Fruit fly (Drosophila melanogaster) whole organism, embryonic: ENCODE measurements around the gene ec.
A peak's percentile ranks its signal among the peaks of the same experiment; 100 is the strongest.

Experiments
- Ada2b ChIP-seq: fragments of 200-800 bp; sonication (Bioruptor generic); IDR thresholded peaks from 2 replicates; pipeline ENCODE4 v1.3.6; 2022; ENCODE audit warnings: missing biosample characterization, missing genetic modification characterization
- Atf-2 ChIP-seq: fragments of 200-800 bp; sonication (Bioruptor generic); optimal IDR thresholded peaks from 2 replicates; lab custom pipeline; 2016; ENCODE audit warnings: missing biosample characterization, missing genetic modification characterization
- CG10321 ChIP-seq: fragments of 200-800 bp; sonication (Bioruptor generic); IDR thresholded peaks from 2 replicates; pipeline ENCODE4 v1.3.6; 2022; ENCODE audit warnings: missing biosample characterization, missing genetic modification characterization
- CG10431 ChIP-seq: fragments of 200-800 bp; sonication (Bioruptor generic); optimal IDR thresholded peaks from 3 replicates; lab custom pipeline; 2018; ENCODE audit warnings: missing biosample characterization, mild to moderate bottlenecking, missing genetic modification characterization
- CG11504 ChIP-seq: fragments of 200-800 bp; sonication (Bioruptor generic); optimal IDR thresholded peaks from 3 replicates; lab custom pipeline; 2019; ENCODE audit warnings: missing biosample characterization, mild to moderate bottlenecking, missing genetic modification characterization, moderate library complexity
- CG12104 ChIP-seq: fragments of 200-800 bp; sonication (Bioruptor generic); optimal IDR thresholded peaks from 3 replicates; lab custom pipeline; 2016; ENCODE audit warnings: missing biosample characterization, missing genetic modification characterization
- CG12155 ChIP-seq: fragments of 200-800 bp; sonication (Bioruptor generic); optimal IDR thresholded peaks from 3 replicates; lab custom pipeline; 2016; ENCODE audit warnings: missing biosample characterization, missing genetic modification characterization
- CG12942 ChIP-seq: fragments of 200-800 bp; sonication (Bioruptor generic); optimal IDR thresholded peaks from 3 replicates; lab custom pipeline; 2016; ENCODE audit warnings: missing biosample characterization, missing genetic modification characterization
- CG15269 ChIP-seq: fragments of 200-800 bp; sonication (Bioruptor generic); optimal IDR thresholded peaks from 2 replicates; lab custom pipeline; 2018; ENCODE audit warnings: missing biosample characterization, mild to moderate bottlenecking, missing genetic modification characterization, moderate library complexity
- CG16863 ChIP-seq: fragments of 200-800 bp; sonication (Bioruptor generic); optimal IDR thresholded peaks from 3 replicates; lab custom pipeline; 2016; ENCODE audit warnings: missing biosample characterization, missing genetic modification characterization
- CG18262 ChIP-seq: fragments of 200-800 bp; optimal IDR thresholded peaks from 3 replicates; lab custom pipeline; 2019; ENCODE audit warnings: missing biosample characterization, mild to moderate bottlenecking, missing genetic modification characterization, moderate library complexity
- CG30403 ChIP-seq: fragments of 200-800 bp; sonication (Bioruptor generic); optimal IDR thresholded peaks from 3 replicates; lab custom pipeline; 2016; ENCODE audit warnings: missing biosample characterization, missing genetic modification characterization
- CG32772 ChIP-seq: fragments of 200-800 bp; sonication (Bioruptor generic); IDR thresholded peaks from 2 replicates; pipeline ENCODE4 v1.3.6; 2022; ENCODE audit warnings: missing biosample characterization, missing genetic modification characterization
- CG3726 ChIP-seq: fragments of 200-800 bp; sonication (Bioruptor generic); IDR thresholded peaks from 3 replicates; pipeline ENCODE4, ENCODE4 v1.3.6; 2022; ENCODE audit warnings: missing biosample characterization, missing genetic modification characterization
- CG5245 ChIP-seq: fragments of 200-800 bp; sonication (Bioruptor generic); optimal IDR thresholded peaks from 3 replicates; lab custom pipeline; 2016; ENCODE audit warnings: missing biosample characterization, missing genetic modification characterization
- CG7786 ChIP-seq: fragments of 200-800 bp; sonication (Bioruptor generic); optimal IDR thresholded peaks from 2 replicates; lab custom pipeline; 2016; ENCODE audit warnings: missing biosample characterization, missing genetic modification characterization
- CG7839 ChIP-seq: fragments of 200-800 bp; sonication (Bioruptor generic); optimal IDR thresholded peaks from 3 replicates; lab custom pipeline; 2018; ENCODE audit warnings: missing biosample characterization, mild to moderate bottlenecking, missing genetic modification characterization, moderate library complexity
- CG7987 ChIP-seq: fragments of 200-800 bp; sonication (Bioruptor generic); optimal IDR thresholded peaks from 2 replicates; lab custom pipeline; 2018; ENCODE audit warnings: missing biosample characterization, mild to moderate bottlenecking, missing genetic modification characterization, moderate library complexity
- CG9437 ChIP-seq: fragments of 200-800 bp; sonication (Bioruptor generic); optimal IDR thresholded peaks from 2 replicates; lab custom pipeline; 2018; ENCODE audit warnings: missing biosample characterization, mild to moderate bottlenecking, missing genetic modification characterization
- CG9797 ChIP-seq: fragments of 200-800 bp; sonication (Bioruptor generic); optimal IDR thresholded peaks from 3 replicates; lab custom pipeline; 2018; ENCODE audit warnings: missing biosample characterization, mild to moderate bottlenecking, missing genetic modification characterization
- CHES-1-like ChIP-seq: fragments of 200-800 bp; sonication (Bioruptor generic); optimal IDR thresholded peaks from 2 replicates; lab custom pipeline; 2016; ENCODE audit warnings: missing biosample characterization, missing genetic modification characterization
- Camta ChIP-seq: fragments of 200-800 bp; sonication (Bioruptor generic); optimal IDR thresholded peaks from 2 replicates; lab custom pipeline; 2016; ENCODE audit warnings: missing biosample characterization, missing genetic modification characterization
- CrebB ChIP-seq: fragments of 200-800 bp; sonication (Bioruptor generic); optimal IDR thresholded peaks from 3 replicates; lab custom pipeline; 2018; ENCODE audit warnings: missing biosample characterization, mild to moderate bottlenecking, missing genetic modification characterization
- Deaf1 ChIP-seq: fragments of 200-800 bp; optimal IDR thresholded peaks from 3 replicates; lab custom pipeline; 2019; ENCODE audit warnings: missing biosample characterization, mild to moderate bottlenecking, missing genetic modification characterization, moderate library complexity
- E2f2 ChIP-seq: fragments of 200-800 bp; sonication (Bioruptor generic); IDR thresholded peaks from 2 replicates; pipeline ENCODE4 v1.3.6; 2022; ENCODE audit warnings: missing biosample characterization, missing genetic modification characterization
- Lim3 ChIP-seq: fragments of 200-800 bp; sonication (Bioruptor generic); IDR thresholded peaks from 2 replicates; pipeline ENCODE4 v1.3.6; 2022; ENCODE audit warnings: missing biosample characterization, missing genetic modification characterization
- MTF-1 ChIP-seq: fragments of 200-800 bp; sonication (Bioruptor generic); optimal IDR thresholded peaks from 2 replicates; lab custom pipeline; 2018; ENCODE audit warnings: missing biosample characterization, mild to moderate bottlenecking, missing genetic modification characterization, borderline replicate concordance
- Mad ChIP-seq: fragments of 200-800 bp; sonication (Bioruptor generic); optimal IDR thresholded peaks from 2 replicates; lab custom pipeline; 2016; ENCODE audit warnings: missing biosample characterization, missing genetic modification characterization
- Nf-YA ChIP-seq: fragments of 200-800 bp; sonication (Bioruptor generic); IDR thresholded peaks from 2 replicates; pipeline ENCODE4 v1.3.6; 2022; ENCODE audit warnings: missing biosample characterization, missing genetic modification characterization
- Sox100B ChIP-seq: fragments of 200-800 bp; sonication (Bioruptor generic); optimal IDR thresholded peaks from 3 replicates; lab custom pipeline; 2018; ENCODE audit warnings: missing biosample characterization, mild to moderate bottlenecking, missing genetic modification characterization
- Sry-δ ChIP-seq: fragments of 200-800 bp; sonication (Bioruptor generic); optimal IDR thresholded peaks from 2 replicates; lab custom pipeline; 2016; ENCODE audit warnings: missing biosample characterization, missing genetic modification characterization
- Trl ChIP-seq, 3 experiments: fragments of >200 bp in 2 of 3; fragments of 200-800 bp in 1 of 3; sonication (Bioruptor generic) in 1 of 3; optimal IDR thresholded peaks; 2 replicates in 1 of 3; 3 replicates in 2 of 3; lab custom pipeline; 2016 to 2017; ENCODE audit warnings: missing biosample characterization in 1 of 3, missing genetic modification characterization in 1 of 3
- amos ChIP-seq: fragments of 200-800 bp; sonication (Bioruptor generic); IDR thresholded peaks from 2 replicates; pipeline ENCODE4 v1.3.6; 2022; ENCODE audit warnings: missing biosample characterization, missing genetic modification characterization; ENCODE audit not compliant: partially characterized antibody
- aop ChIP-seq: fragments of 200-800 bp; sonication (Bioruptor generic); IDR thresholded peaks from 2 replicates; pipeline ENCODE4 v1.3.6; 2022; ENCODE audit warnings: missing biosample characterization, missing genetic modification characterization
- bbx ChIP-seq: fragments of 200-800 bp; sonication (Bioruptor generic); IDR thresholded peaks from 2 replicates; pipeline ENCODE4 v1.3.6; 2022; ENCODE audit warnings: missing biosample characterization, missing genetic modification characterization; ENCODE audit not compliant: partially characterized antibody
- bigmax ChIP-seq: fragments of 200-800 bp; sonication (Bioruptor generic); optimal IDR thresholded peaks from 2 replicates; lab custom pipeline; 2018; ENCODE audit warnings: missing biosample characterization, mild to moderate bottlenecking, missing genetic modification characterization
- br ChIP-seq: fragments of >200 bp; optimal IDR thresholded peaks from 2 replicates; lab custom pipeline; 2017
- eyg ChIP-seq: fragments of 200-800 bp; sonication (Bioruptor generic); optimal IDR thresholded peaks from 3 replicates; lab custom pipeline; 2016; ENCODE audit warnings: missing biosample characterization, missing genetic modification characterization
- fd96Cb ChIP-seq: fragments of 200-800 bp; sonication (Bioruptor generic); optimal IDR thresholded peaks from 2 replicates; lab custom pipeline; 2018; ENCODE audit warnings: missing biosample characterization, mild to moderate bottlenecking, missing genetic modification characterization, moderate library complexity
- gcm ChIP-seq: fragments of 200-800 bp; sonication (Bioruptor generic); optimal IDR thresholded peaks from 2 replicates; lab custom pipeline; 2019; ENCODE audit warnings: missing biosample characterization, mild to moderate bottlenecking, missing genetic modification characterization, moderate library complexity
- gem ChIP-seq: fragments of 200-800 bp; sonication (Bioruptor generic); optimal IDR thresholded peaks from 2 replicates; lab custom pipeline; 2019; ENCODE audit warnings: missing biosample characterization, mild to moderate bottlenecking, missing genetic modification characterization, moderate library complexity
- grau ChIP-seq: fragments of 200-800 bp; optimal IDR thresholded peaks from 3 replicates; lab custom pipeline; 2019; ENCODE audit warnings: missing biosample characterization, mild to moderate bottlenecking, missing genetic modification characterization, moderate library complexity
- gro ChIP-seq: fragments of 200-800 bp; sonication (Bioruptor generic); optimal IDR thresholded peaks from 2 replicates; lab custom pipeline; 2016; ENCODE audit warnings: missing biosample characterization, missing genetic modification characterization
- gsb-n ChIP-seq: fragments of 200-800 bp; sonication (Bioruptor generic); optimal IDR thresholded peaks from 3 replicates; lab custom pipeline; 2018; ENCODE audit warnings: missing biosample characterization, mild to moderate bottlenecking, missing genetic modification characterization
- kah ChIP-seq: fragments of 200-800 bp; sonication (Bioruptor generic); optimal IDR thresholded peaks from 2 replicates; lab custom pipeline; 2018; ENCODE audit warnings: missing biosample characterization, mild to moderate bottlenecking, missing genetic modification characterization
- nmo ChIP-seq: fragments of 200-800 bp; sonication (Bioruptor generic); optimal IDR thresholded peaks from 2 replicates; lab custom pipeline; 2018; ENCODE audit warnings: missing biosample characterization, mild to moderate bottlenecking, missing genetic modification characterization, moderate library complexity
- oc ChIP-seq: fragments of 200-800 bp; sonication (Bioruptor generic); optimal IDR thresholded peaks from 2 replicates; lab custom pipeline; 2018; ENCODE audit warnings: missing biosample characterization, mild to moderate bottlenecking, missing genetic modification characterization, moderate library complexity
- row ChIP-seq: fragments of 200-800 bp; sonication (Bioruptor generic); IDR thresholded peaks from 3 replicates; pipeline ENCODE4 v1.3.6; 2022; ENCODE audit warnings: missing biosample characterization, missing genetic modification characterization
- stc ChIP-seq: fragments of 200-800 bp; sonication (Bioruptor generic); IDR thresholded peaks from 2 replicates; pipeline ENCODE4 v1.3.6; 2022; ENCODE audit warnings: missing biosample characterization, missing genetic modification characterization
- trh ChIP-seq: fragments of 200-800 bp; sonication (Bioruptor generic); optimal IDR thresholded peaks from 2 replicates; lab custom pipeline; 2016; ENCODE audit warnings: missing biosample characterization, missing genetic modification characterization
- wdn ChIP-seq: fragments of 200-800 bp; sonication (Bioruptor generic); IDR thresholded peaks from 2 replicates; pipeline ENCODE4 v1.3.6; 2022; ENCODE audit warnings: missing biosample characterization, missing genetic modification characterization

ec gene

dm6 chrX:3866844-3867457, 55.5 kb downstream of the ec start (continued):
- TF ChIP-seq Camta (no peak), grau (peak; percentile 16), CG3726 (GFP tag; lab: Robert Waterston, UW) (no peak), fd96Cb (tag; lab: Kevin White, UChicago) (peak; percentile 29), gem (tag; lab: Kevin White, UChicago) (peak; percentile 51), Mad (GFP tag; lab: Kevin White, UChicago) (no peak), br (lab: Kevin White, UChicago) (no peak), CHES-1-like (GFP tag; lab: Kevin White, UChicago) (no peak), CG5245 (GFP tag; lab: Kevin White, UChicago) (no peak), nmo (GFP tag; lab: Kevin White, UChicago) (peak; percentile 14), trh (no peak), CrebB (no peak), gro (GFP tag; lab: Kevin White, UChicago) (no peak), Atf-2 (GFP tag; lab: Kevin White, UChicago) (no peak), CG7839 (tag; lab: Kevin White, UChicago) (peak; percentile 1), kah (GFP tag; lab: Kevin White, UChicago) (no peak), Deaf1 (tag; lab: Kevin White, UChicago) (no peak), Nf-YA (GFP tag; lab: Robert Waterston, UW) (no peak), Sry-δ (GFP tag; lab: Kevin White, UChicago) (no peak), CG11504 (tag; lab: Kevin White, UChicago) (peak; percentile 42), eyg (GFP tag; lab: Kevin White, UChicago) (no peak), CG7786 (GFP tag; lab: Kevin White, UChicago) (no peak), MTF-1 (no peak), E2f2 (GFP tag; lab: Robert Waterston, UW) (no peak), CG15269 (tag; lab: Kevin White, UChicago) (no peak), CG12155 (GFP tag; lab: Kevin White, UChicago) (no peak), row (GFP tag; lab: Robert Waterston, UW) (peak; percentile 28; the same call in 1 of the 3 replicates), bbx (GFP tag; lab: Robert Waterston, UW) (no peak), Lim3 (no peak), CG12942 (GFP tag; lab: Kevin White, UChicago) (no peak), gcm (GFP tag; lab: Kevin White, UChicago) (no peak), CG32772 (GFP tag; lab: Robert Waterston, UW) (no peak), CG16863 (GFP tag; lab: Kevin White, UChicago) (no peak), CG10431 (no peak), Ada2b (GFP tag; lab: Robert Waterston, UW) (no peak), CG7987 (GFP tag; lab: Kevin White, UChicago) (no peak), CG10321 (GFP tag; lab: Robert Waterston, UW) (no peak), aop (no peak), CG18262 (tag; lab: Kevin White, UChicago) (peak; percentile 37), amos (GFP tag; lab: Robert Waterston, UW) (no peak), Trl (optimal IDR thresholded peaks at IDR 0.05; lab: Kevin White, UChicago) (no peak), Trl (GFP tag; optimal IDR thresholded peaks at IDR 0.05; lab: Kevin White, UChicago) (no peak), wdn (no peak), Sox100B (GFP tag; lab: Kevin White, UChicago) (no peak), CG12104 (GFP tag; lab: Kevin White, UChicago) (no peak), CG9797 (GFP tag; lab: Kevin White, UChicago) (no peak), gsb-n (tag; lab: Kevin White, UChicago) (no peak), oc (no peak), stc (no peak), CG9437 (GFP tag; lab: Kevin White, UChicago) (no peak), CG30403 (GFP tag; lab: Kevin White, UChicago) (peak; percentile 19), bigmax (no peak)
